Fruit fly (Drosophila melanogaster): ENCODE results near the gene Mur18B.

Gene Mur18B

dm6 chrX:19187624-19188085 is 25.4 kb upstream of the Mur18B start, which contains the start of gene Mec2 (continued):
- TF ChIP-seq Dp (GFP tag; optimal IDR thresholded peaks at IDR 0.05), result no peak
- no peak for TF ChIP-seq toy (GFP tag; IDR thresholded peaks at IDR 0.05)
- peak; percentile 62 for TF ChIP-seq CG17328 (GFP tag; IDR thresholded peaks at IDR 0.05)
- no peak for TF ChIP-seq Neu2 (GFP tag; optimal IDR thresholded peaks at IDR 0.05; ENCODE audit: borderline replicate concordance)
- TF ChIP-seq peb (GFP tag; IDR thresholded peaks at IDR 0.05), result no peak
- TF ChIP-seq CG13123 (GFP tag; optimal IDR thresholded peaks at IDR 0.05), result peak; percentile 16
- TF ChIP-seq HmgZ (tag; optimal IDR thresholded peaks at IDR 0.05), result peak; percentile 39
- no peak for TF ChIP-seq schlank (tag; optimal IDR thresholded peaks at IDR 0.05)
- TF ChIP-seq Usf (GFP tag; optimal IDR thresholded peaks at IDR 0.05), result no peak
- no peak for TF ChIP-seq usp (GFP tag; optimal IDR thresholded peaks at IDR 0.05)
- no peak for TF ChIP-seq CG34376 (GFP tag; optimal IDR thresholded peaks at IDR 0.05)
- TF ChIP-seq unc-4 (GFP tag; IDR thresholded peaks at IDR 0.05; ENCODE audit: partially characterized antibody), result no peak
- TF ChIP-seq Oaz (GFP tag; IDR thresholded peaks at IDR 0.05), result peak; percentile 31; the same call in 1 of the 2 replicates
- TF ChIP-seq ems (GFP tag; optimal IDR thresholded peaks at IDR 0.05), result peak; percentile 26
- no peak for TF ChIP-seq CG10565 (GFP tag; optimal IDR thresholded peaks at IDR 0.05)
- no peak for TF ChIP-seq tap (tag; optimal IDR thresholded peaks at IDR 0.05)
- TF ChIP-seq CG5953 (GFP tag; IDR thresholded peaks at IDR 0.05), result peak; percentile 50; the same call in 1 of the 2 replicates
- no peak for TF ChIP-seq knrl (GFP tag; IDR thresholded peaks at IDR 0.05; ENCODE audit: partially characterized antibody)
- TF ChIP-seq CG10543 (GFP tag; optimal IDR thresholded peaks at IDR 0.05), result peak; percentile 38
- peak; percentile 33 for TF ChIP-seq CG18262 (tag; optimal IDR thresholded peaks at IDR 0.05)
- TF ChIP-seq D (optimal IDR thresholded peaks at IDR 0.05), result no peak
- no peak for TF ChIP-seq D (GFP tag; optimal IDR thresholded peaks at IDR 0.05)
- peak; percentile 55 for TF ChIP-seq CG7556 (GFP tag; optimal IDR thresholded peaks at IDR 0.05)
- peak; percentile 37; the same call in 1 of the 2 replicates for TF ChIP-seq Ada2b (GFP tag; IDR thresholded peaks at IDR 0.05)
- no peak for TF ChIP-seq Taf1 (GFP tag; IDR thresholded peaks at IDR 0.05)
- peak; percentile 54 for TF ChIP-seq CG14667 (GFP tag; IDR thresholded peaks at IDR 0.05)
- peak; percentile 76 for TF ChIP-seq CG14441 (GFP tag; IDR thresholded peaks at IDR 0.05)
- TF ChIP-seq CG4282 (GFP tag; optimal IDR thresholded peaks at IDR 0.05), result no peak
- no peak for TF ChIP-seq vfl (GFP tag; optimal IDR thresholded peaks at IDR 0.05)
- TF ChIP-seq Jarid2 (GFP tag; optimal IDR thresholded peaks at IDR 0.05), result no peak
- TF ChIP-seq kah (GFP tag; optimal IDR thresholded peaks at IDR 0.05), result no peak
- peak; percentile 59 for TF ChIP-seq kay (GFP tag; optimal IDR thresholded peaks at IDR 0.05)
- peak; percentile 22 for TF ChIP-seq disco-r (GFP tag; optimal IDR thresholded peaks at IDR 0.05)
- no peak for TF ChIP-seq odd (GFP tag; optimal IDR thresholded peaks at IDR 0.05)
- TF ChIP-seq H2.0 (GFP tag; IDR thresholded peaks at IDR 0.05), result peak; percentile 73
- no peak for TF ChIP-seq gce (GFP tag; IDR thresholded peaks at IDR 0.05)
- TF ChIP-seq chm (GFP tag; IDR thresholded peaks at IDR 0.05), result peak; percentile 62; the same call in 1 of the 2 replicates
- TF ChIP-seq Drgx (GFP tag; IDR thresholded peaks at IDR 0.05), result peak; percentile 72
- TF ChIP-seq CG2678 (tag; optimal IDR thresholded peaks at IDR 0.05), result no peak
- TF ChIP-seq CG4707 (GFP tag; optimal IDR thresholded peaks at IDR 0.05), result no peak
- TF ChIP-seq CG4424 (GFP tag; optimal IDR thresholded peaks at IDR 0.05), result no peak
- TF ChIP-seq Fer3 (tag; optimal IDR thresholded peaks at IDR 0.05), result no peak
- TF ChIP-seq CG3726 (GFP tag; IDR thresholded peaks at IDR 0.05), result 0 out of 3 replicates have a peak, but pooled peaks have one; percentile 23
- no peak for TF ChIP-seq Elba2 (GFP tag; optimal IDR thresholded peaks at IDR 0.05)
- TF ChIP-seq Stat92E (GFP tag; optimal IDR thresholded peaks at IDR 0.05), result no peak
- TF ChIP-seq CG12155 (GFP tag; optimal IDR thresholded peaks at IDR 0.05), result peak; percentile 0
- TF ChIP-seq jing (GFP tag; optimal IDR thresholded peaks at IDR 0.05), result peak; percentile 38
- peak; percentile 63 for TF ChIP-seq Chrac-16 (GFP tag; optimal IDR thresholded peaks at IDR 0.05)
- TF ChIP-seq Dip3 (GFP tag; optimal IDR thresholded peaks at IDR 0.05), result peak; percentile 4
- peak; percentile 12 for TF ChIP-seq CG12071 (GFP tag; optimal IDR thresholded peaks at IDR 0.05)
- peak; percentile 60 for TF ChIP-seq zfh2 (GFP tag; optimal IDR thresholded peaks at IDR 0.05)
- peak; percentile 54 for TF ChIP-seq Antp (GFP tag; optimal IDR thresholded peaks at IDR 0.05)
